Worm (Caenorhabditis elegans): ENCODE results near the gene cbs-2.

- TF ChIP-seq lir-3 (tag; optimal IDR thresholded peaks at IDR 0.05; ENCODE audit: poor library complexity) (no peak), lin-39 (tag; optimal IDR thresholded peaks at IDR 0.05) (no peak), pqm-1 (tag; optimal IDR thresholded peaks at IDR 0.05) (no peak), elt-2 (tag; optimal IDR thresholded peaks at IDR 0.05) (no peak), dsc-1 (tag; optimal IDR thresholded peaks at IDR 0.05) (no peak), unc-130 (tag; optimal IDR thresholded peaks at IDR 0.05) (no peak), nhr-19 (GFP tag; conservative IDR thresholded peaks at IDR 0.05) (no peak), blmp-1 (tag; optimal IDR thresholded peaks at IDR 0.05) (no peak), egl-27 (tag; optimal IDR thresholded peaks at IDR 0.05) (no peak), nhr-237 (tag; optimal IDR thresholded peaks at IDR 0.05) (no peak), nhr-77 (tag; optimal IDR thresholded peaks at IDR 0.05) (no peak), mab-9 (GFP tag; IDR thresholded peaks at IDR 0.05) (no peak)
These were observed at the start of gene cbs-2 for ce11 chrII:2223467-2223866.

Measured in whole organism, L1 larva.